Fruit fly (Drosophila melanogaster) whole organism, pupa: ENCODE measurements around the gene Or67a.

Source experiments
- CG10348 ChIP-seq: fragments of 200-800 bp; sonication (Bioruptor generic); IDR thresholded peaks from 2 replicates; pipeline ENCODE4 v1.3.6; 2022; ENCODE audit warnings: missing biosample characterization, missing genetic modification characterization
- CG12605 ChIP-seq: fragments of 200-800 bp; sonication (Bioruptor generic); IDR thresholded peaks from 2 replicates; pipeline ENCODE4 v1.3.6; 2022; ENCODE audit warnings: missing biosample characterization, missing genetic modification characterization
- CG13204 ChIP-seq: fragments of 200-800 bp; sonication (Bioruptor generic); optimal IDR thresholded peaks from 2 replicates; lab custom pipeline; 2018; ENCODE audit warnings: missing biosample characterization, mild to moderate bottlenecking, missing genetic modification characterization, moderate library complexity
- CG14655 ChIP-seq: fragments of 200-800 bp; sonication (Bioruptor generic); optimal IDR thresholded peaks from 3 replicates; lab custom pipeline; 2017; ENCODE audit warnings: mild to moderate bottlenecking, missing biosample characterization, missing genetic modification reagents, missing genetic modification characterization
- CG15710 ChIP-seq: fragments of 200-800 bp; sonication (Bioruptor generic); optimal IDR thresholded peaks from 2 replicates; lab custom pipeline; 2018; ENCODE audit warnings: missing biosample characterization, mild to moderate bottlenecking, missing genetic modification characterization, moderate library complexity
- CG17806 ChIP-seq: fragments of 200-800 bp; sonication (Bioruptor generic); optimal IDR thresholded peaks from 2 replicates; lab custom pipeline; 2018; ENCODE audit warnings: missing biosample characterization, mild to moderate bottlenecking, missing genetic modification characterization, moderate library complexity
- CG32121 ChIP-seq: fragments of 200-800 bp; sonication (Bioruptor generic); IDR thresholded peaks from 2 replicates; pipeline ENCODE4 v1.3.6; 2022; ENCODE audit warnings: missing biosample characterization, missing genetic modification characterization
- CG34367 ChIP-seq: fragments of 200-800 bp; sonication (Bioruptor generic); optimal IDR thresholded peaks from 2 replicates; lab custom pipeline; 2018; ENCODE audit warnings: missing biosample characterization, mild to moderate bottlenecking, missing genetic modification characterization
- CG4496 ChIP-seq: fragments of 200-800 bp; sonication (Bioruptor generic); IDR thresholded peaks from 3 replicates; pipeline ENCODE4 v1.3.6; 2022; ENCODE audit warnings: missing biosample characterization, missing genetic modification characterization
- CG8159 ChIP-seq: fragments of 200-800 bp; sonication (Bioruptor generic); optimal IDR thresholded peaks from 3 replicates; lab custom pipeline; 2018; ENCODE audit warnings: missing biosample characterization, mild to moderate bottlenecking, missing genetic modification characterization, moderate library complexity
- CG8301 ChIP-seq: fragments of 200-800 bp; sonication (Bioruptor generic); optimal IDR thresholded peaks from 2 replicates; lab custom pipeline; 2018; ENCODE audit warnings: missing biosample characterization, mild to moderate bottlenecking, missing genetic modification characterization
- CG9948 ChIP-seq: fragments of 200-800 bp; sonication (Bioruptor generic); optimal IDR thresholded peaks from 2 replicates; lab custom pipeline; 2018; ENCODE audit warnings: missing biosample characterization, mild to moderate bottlenecking, missing genetic modification characterization, moderate library complexity
- D1 ChIP-seq: fragments of 200-800 bp; sonication (Bioruptor generic); optimal IDR thresholded peaks from 2 replicates; lab custom pipeline; 2018; ENCODE audit warnings: missing biosample characterization, mild to moderate bottlenecking, missing genetic modification characterization, moderate library complexity
- EcR ChIP-seq: fragments of 200-800 bp; sonication (Bioruptor generic); optimal IDR thresholded peaks from 3 replicates; lab custom pipeline; 2019; ENCODE audit warnings: missing biosample characterization, missing genetic modification characterization, mild to moderate bottlenecking, moderate library complexity, missing genetic modification reagents
- Ets98B ChIP-seq: fragments of 200-800 bp; sonication (Bioruptor generic); IDR thresholded peaks from 2 replicates; pipeline ENCODE4 v1.3.6; 2022; ENCODE audit warnings: missing biosample characterization, missing genetic modification characterization
- Pif1A ChIP-seq: fragments of 200-800 bp; sonication (Bioruptor generic); optimal IDR thresholded peaks from 3 replicates; lab custom pipeline; 2016; ENCODE audit warnings: missing biosample characterization, missing genetic modification characterization
- Pif1B ChIP-seq: fragments of 200-800 bp; sonication (Bioruptor generic); optimal IDR thresholded peaks from 3 replicates; lab custom pipeline; 2016; ENCODE audit warnings: missing biosample characterization, missing genetic modification characterization
- Snoo ChIP-seq: fragments of 200-800 bp; sonication (Bioruptor generic); optimal IDR thresholded peaks from 3 replicates; lab custom pipeline; 2017; ENCODE audit warnings: missing biosample characterization, mild to moderate bottlenecking, missing genetic modification characterization, inconsistent platforms
- fd96Ca ChIP-seq: fragments of 200-800 bp; sonication (Bioruptor generic); IDR thresholded peaks from 3 replicates; pipeline ENCODE4 v1.3.6; 2022; ENCODE audit warnings: missing biosample characterization, missing genetic modification characterization
- gl ChIP-seq: fragments of 200-800 bp; sonication (Bioruptor generic); optimal IDR thresholded peaks from 2 replicates; lab custom pipeline; 2018; ENCODE audit warnings: missing biosample characterization, mild to moderate bottlenecking, missing genetic modification characterization
- rn ChIP-seq: fragments of 200-800 bp; sonication (Bioruptor generic); IDR thresholded peaks from 2 replicates; pipeline ENCODE4 v1.3.6; 2022; ENCODE audit warnings: missing biosample characterization, missing genetic modification characterization

The Or67a gene

DNA sequence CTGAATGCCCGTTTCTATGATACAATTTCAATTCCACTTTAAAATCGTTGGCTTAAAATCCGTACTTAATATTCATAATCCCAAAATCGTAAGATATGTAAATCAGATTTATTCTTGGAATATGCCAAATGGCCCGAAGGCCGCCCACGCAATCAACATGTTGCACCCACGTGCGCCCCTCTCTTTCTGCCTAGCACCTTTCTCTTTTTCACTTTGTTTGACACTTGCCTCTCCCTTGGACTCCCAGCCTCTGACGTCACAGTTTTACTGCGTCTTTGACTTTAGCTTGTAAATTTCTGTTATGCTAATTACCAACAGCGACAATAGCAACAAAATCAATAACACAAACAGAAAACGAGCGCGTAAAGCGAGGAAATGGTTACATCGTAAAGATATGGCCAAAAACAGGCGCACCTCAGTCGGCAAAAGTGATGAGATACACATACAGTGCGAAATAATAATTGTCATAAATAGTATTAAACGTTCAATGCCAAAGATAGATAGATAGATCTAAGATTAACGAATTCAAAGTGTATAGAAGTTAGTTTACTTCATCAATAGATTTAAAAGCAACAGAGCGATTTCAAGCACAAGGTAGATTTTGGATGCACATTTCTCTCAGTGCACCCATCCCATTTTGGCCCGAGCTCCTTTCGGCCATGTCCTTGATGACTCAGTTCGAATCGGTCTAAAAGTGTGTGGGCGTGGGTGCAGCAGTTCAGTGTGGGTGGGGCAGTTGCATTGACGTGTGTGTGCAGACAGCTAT is 25.1 kb upstream of the Or67a start:
- TF ChIP-seq fd96Ca (GFP tag; lab: Robert Waterston, UW) (no peak; the same call in 2 of the 3 replicates), CG34367 (no peak), CG8301 (tag; lab: Kevin White, UChicago) (peak; percentile 31), CG14655 (GFP tag; lab: Kevin White, UChicago) (no peak), Snoo (tag; lab: Kevin White, UChicago) (no peak), D1 (tag; lab: Kevin White, UChicago) (no peak), CG4496 (0 out of 3 replicates have a peak, but pooled peaks have one; percentile 9), CG12605 (no peak), Pif1A (GFP tag; lab: Kevin White, UChicago) (peak; percentile 7), CG8159 (tag; lab: Kevin White, UChicago) (no peak), Ets98B (GFP tag; lab: Robert Waterston, UW) (no peak), EcR (GFP tag; lab: Kevin White, UChicago) (no peak), CG10348 (no peak), gl (tag; lab: Kevin White, UChicago) (no peak), Pif1B (GFP tag; lab: Kevin White, UChicago) (peak; percentile 8), CG9948 (tag; lab: Kevin White, UChicago) (peak; percentile 38), CG15710 (no peak), CG17806 (peak; percentile 39), CG32121 (0 out of 2 replicates have a peak, but pooled peaks have one; percentile 21)

DNA sequence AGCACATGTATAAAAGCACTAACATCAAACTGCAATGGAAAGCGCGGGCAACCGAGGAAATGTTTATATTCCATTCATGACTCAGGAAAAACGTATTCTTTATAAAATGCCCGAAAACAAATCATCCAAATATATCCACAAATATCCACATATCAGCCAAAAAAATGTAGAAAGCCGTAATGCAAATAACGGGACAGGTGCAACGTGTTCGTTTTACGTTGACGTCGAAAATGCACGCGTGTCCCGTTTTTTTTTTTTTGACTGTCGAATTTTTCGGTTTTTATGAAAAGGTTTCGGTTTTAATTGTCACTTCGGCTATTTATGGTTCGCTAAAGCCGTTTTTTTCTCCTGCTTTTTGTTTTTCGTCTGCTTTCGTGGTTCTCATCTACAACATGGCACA is 24.3 kb upstream of the Or67a start:
- TF ChIP-seq rn (GFP tag; lab: Robert Waterston, UW) = no peak
- TF ChIP-seq CG10348 = no peak
- no peak for TF ChIP-seq gl (tag; lab: Kevin White, UChicago)
- no peak for TF ChIP-seq CG8301 (tag; lab: Kevin White, UChicago)
- no peak for TF ChIP-seq CG13204 (GFP tag; lab: Kevin White, UChicago)
- no peak for TF ChIP-seq Pif1A (GFP tag; lab: Kevin White, UChicago)
- TF ChIP-seq D1 (tag; lab: Kevin White, UChicago) = no peak
- TF ChIP-seq CG32121 = no peak
- no peak for TF ChIP-seq CG15710
- no peak for TF ChIP-seq CG14655 (GFP tag; lab: Kevin White, UChicago)
- no peak for TF ChIP-seq Pif1B (GFP tag; lab: Kevin White, UChicago)
- TF ChIP-seq Snoo (tag; lab: Kevin White, UChicago) = no peak
- TF ChIP-seq CG8159 (tag; lab: Kevin White, UChicago) = no peak
- no peak for TF ChIP-seq Ets98B (GFP tag; lab: Robert Waterston, UW)
- TF ChIP-seq CG17806 = no peak
- no peak for TF ChIP-seq CG12605
- TF ChIP-seq CG9948 (tag; lab: Kevin White, UChicago) = no peak
- TF ChIP-seq CG4496 = no peak

DNA sequence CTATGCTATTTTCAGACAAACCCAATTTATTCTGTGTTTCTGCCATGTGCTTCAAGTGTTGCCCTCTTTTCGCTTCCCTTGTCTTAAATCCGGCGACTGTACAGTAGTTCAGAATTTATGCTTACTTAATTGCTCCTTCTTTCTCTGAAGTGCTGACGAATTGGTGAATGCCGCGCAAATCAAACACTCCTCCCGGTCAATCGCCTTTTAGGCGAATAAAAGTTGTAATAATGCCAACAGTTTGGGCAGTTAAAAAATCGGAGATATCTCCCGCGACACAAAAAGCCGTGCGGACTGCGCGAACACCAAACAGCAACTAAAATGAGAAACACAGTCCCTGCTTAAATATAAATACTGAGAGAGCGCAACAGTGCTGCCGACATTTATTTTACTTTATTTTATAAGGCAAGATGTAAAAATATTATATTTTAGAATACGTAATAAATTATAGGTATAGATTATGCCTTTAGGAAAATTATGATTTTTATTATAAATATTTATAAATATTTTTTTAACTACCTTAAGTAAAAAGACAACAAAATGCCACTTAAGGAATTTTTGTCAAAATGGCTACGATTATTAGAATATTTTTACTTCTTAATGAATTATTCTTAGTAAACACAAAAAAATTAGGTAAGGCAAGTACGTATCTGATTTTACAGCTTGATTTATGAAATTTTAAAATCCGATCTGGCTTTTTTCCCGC is 23.7 kb upstream of the Or67a start, which contains the start of gene path:
Gene path, minus strand, starts transcription at position 322 of the 706 bp plus-strand sequence.
- peak; percentile 19; the same call in 1 of the 2 replicates for TF ChIP-seq Ets98B (GFP tag; lab: Robert Waterston, UW)
- no peak for TF ChIP-seq CG10348
- peak; percentile 46 for TF ChIP-seq Snoo (tag; lab: Kevin White, UChicago)
- TF ChIP-seq rn (GFP tag; lab: Robert Waterston, UW) = no peak
- peak; percentile 55 for TF ChIP-seq CG9948 (tag; lab: Kevin White, UChicago)
- no peak for TF ChIP-seq CG34367
- peak; percentile 12; the same call in 1 of the 2 replicates for TF ChIP-seq CG32121
- TF ChIP-seq Pif1B (GFP tag; lab: Kevin White, UChicago) = peak; percentile 1
- TF ChIP-seq CG14655 (GFP tag; lab: Kevin White, UChicago) = peak; percentile 44
- TF ChIP-seq CG15710 = peak; percentile 45
- no peak for TF ChIP-seq Pif1A (GFP tag; lab: Kevin White, UChicago)
- TF ChIP-seq gl (tag; lab: Kevin White, UChicago) = no peak
- no peak for TF ChIP-seq fd96Ca (GFP tag; lab: Robert Waterston, UW)
- peak; percentile 12 for TF ChIP-seq CG17806
- TF ChIP-seq CG4496 = peak; percentile 56; the same call in 1 of the 3 replicates
- peak; percentile 80 for TF ChIP-seq D1 (tag; lab: Kevin White, UChicago)
- TF ChIP-seq CG8301 (tag; lab: Kevin White, UChicago) = no peak
- TF ChIP-seq EcR (GFP tag; lab: Kevin White, UChicago) = peak; percentile 58
- no peak for TF ChIP-seq CG12605
- peak; percentile 76 for TF ChIP-seq CG8159 (tag; lab: Kevin White, UChicago)
- no peak for TF ChIP-seq CG13204 (GFP tag; lab: Kevin White, UChicago)

DNA sequence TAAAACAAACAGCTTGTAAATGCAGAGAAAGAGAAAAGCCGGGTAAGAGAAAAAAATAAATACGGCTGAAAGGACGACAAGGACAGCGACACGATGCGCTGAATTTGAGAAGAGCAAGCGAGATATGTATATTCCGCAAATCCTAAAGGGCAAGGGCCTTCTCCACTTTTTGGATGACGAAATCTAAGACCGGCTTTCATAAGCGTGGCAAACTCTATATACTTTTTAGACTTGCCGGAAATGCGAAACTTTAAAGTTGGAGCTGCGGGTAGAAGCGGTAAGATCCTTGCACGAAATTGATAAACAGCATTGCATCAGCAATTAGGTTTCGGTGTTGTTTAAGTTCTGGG is 23.2 kb upstream of the Or67a start:
- TF ChIP-seq EcR (GFP tag; lab: Kevin White, UChicago) (peak; percentile 92), CG15710 (no peak), Pif1B (GFP tag; lab: Kevin White, UChicago) (no peak), fd96Ca (GFP tag; lab: Robert Waterston, UW) (no peak), CG4496 (no peak)

DNA sequence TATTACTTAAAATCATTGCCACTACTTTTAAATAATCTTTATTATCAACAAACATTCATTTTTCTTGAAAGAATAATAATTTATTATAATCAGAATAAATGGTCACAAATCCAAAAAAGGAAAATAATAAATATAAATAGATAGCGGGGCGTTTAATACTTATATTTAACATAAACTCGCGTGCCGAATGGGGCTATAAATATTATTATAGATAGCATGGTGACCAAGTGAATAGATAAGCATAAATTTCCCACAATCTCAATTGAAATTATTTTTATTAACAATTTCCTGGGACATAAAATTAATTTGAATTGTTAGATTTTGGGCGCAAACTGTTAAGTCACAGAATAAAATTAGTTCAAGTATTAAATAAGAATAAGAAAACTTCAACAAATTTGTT is 22.4 kb upstream of the Or67a start:
- TF ChIP-seq Snoo (tag; lab: Kevin White, UChicago) (no peak), CG10348 (no peak), Pif1A (GFP tag; lab: Kevin White, UChicago) (no peak), CG17806 (no peak), CG34367 (no peak), CG9948 (tag; lab: Kevin White, UChicago) (no peak), CG14655 (GFP tag; lab: Kevin White, UChicago) (no peak), CG8301 (tag; lab: Kevin White, UChicago) (no peak), Pif1B (GFP tag; lab: Kevin White, UChicago) (no peak), CG32121 (no peak), CG4496 (no peak), EcR (GFP tag; lab: Kevin White, UChicago) (no peak), fd96Ca (GFP tag; lab: Robert Waterston, UW) (no peak), gl (tag; lab: Kevin White, UChicago) (no peak), CG12605 (no peak), CG15710 (no peak), D1 (tag; lab: Kevin White, UChicago) (no peak), CG8159 (tag; lab: Kevin White, UChicago) (no peak)
- TF ChIP-seq, all 21 proteins: peak for 0
